Worm (Caenorhabditis elegans): ENCODE results near the gene Y38H6C.24.

DNA sequence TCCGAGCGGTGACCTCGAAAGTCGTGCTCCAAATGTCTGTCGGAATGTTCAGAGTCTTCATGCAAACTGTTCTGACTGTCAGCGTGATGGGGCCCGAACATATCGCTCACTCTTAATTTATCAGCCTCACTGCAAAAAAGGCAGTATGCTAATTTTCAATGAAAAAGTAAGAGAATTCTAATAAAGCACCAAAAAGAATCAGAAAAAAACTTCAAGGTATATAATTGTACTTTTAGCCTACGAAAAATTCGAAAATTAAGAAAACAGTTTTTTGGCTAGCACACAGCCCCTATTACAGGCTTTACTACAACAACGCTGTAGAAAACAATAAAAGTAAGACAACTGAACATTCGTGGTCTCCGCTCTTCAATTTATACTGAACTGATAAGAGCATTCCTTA, 35.6 kb downstream of the Y38H6C.24 start, which contains the start of gene F26F2.1:
- no peak for TF ChIP-seq pha-4 (tag; optimal IDR thresholded peaks at IDR 0.05)
- TF ChIP-seq elt-2 (tag; optimal IDR thresholded peaks at IDR 0.05): no peak
- no peak for TF ChIP-seq sdc-2 (tag; optimal IDR thresholded peaks at IDR 0.05)
- TF ChIP-seq dmd-4 (tag; optimal IDR thresholded peaks at IDR 0.05; ENCODE audit: borderline replicate concordance): no peak
